Worm (Caenorhabditis elegans) whole organism, mixed stage, embryonic: ENCODE measurements around the gene algn-13.

Source experiments
- nhr-12 ChIP-seq: fragments of 150-350 bp; optimal IDR thresholded peaks from 2 replicates; lab custom pipeline; 2014; ENCODE audit warnings: missing biosample characterization, missing genetic modification characterization
- nhr-76 ChIP-seq: sonication (generic microtip); optimal IDR thresholded peaks from 2 replicates; lab custom pipeline; 2017; ENCODE audit warnings: missing biosample characterization, missing genetic modification characterization
- pha-4 ChIP-seq: fragments of 150-350 bp; optimal IDR thresholded peaks from 2 replicates; lab custom pipeline; 2018; ENCODE audit warnings: missing biosample characterization, missing genetic modification reagents, missing genetic modification characterization
- sem-2 ChIP-seq: fragments of 200-800 bp; sonication (Bioruptor generic); optimal IDR thresholded peaks from 2 replicates; lab custom pipeline; 2018; ENCODE audit warnings: mild to moderate bottlenecking, missing genetic modification characterization, missing compliant biosample characterization
- sptf-1 ChIP-seq: sonication (generic microtip); optimal IDR thresholded peaks from 2 replicates; lab custom pipeline; 2017; ENCODE audit warnings: mild to moderate bottlenecking, missing genetic modification characterization, moderate library complexity, missing compliant biosample characterization
- unc-39 ChIP-seq: fragments of 150-350 bp; optimal IDR thresholded peaks from 2 replicates; lab custom pipeline; 2014; ENCODE audit warnings: missing biosample characterization, missing genetic modification characterization
- unc-62 ChIP-seq: fragments of 150-350 bp; optimal IDR thresholded peaks from 2 replicates; lab custom pipeline; 2014; ENCODE audit warnings: missing biosample characterization, missing genetic modification reagents, missing genetic modification characterization

DNA sequence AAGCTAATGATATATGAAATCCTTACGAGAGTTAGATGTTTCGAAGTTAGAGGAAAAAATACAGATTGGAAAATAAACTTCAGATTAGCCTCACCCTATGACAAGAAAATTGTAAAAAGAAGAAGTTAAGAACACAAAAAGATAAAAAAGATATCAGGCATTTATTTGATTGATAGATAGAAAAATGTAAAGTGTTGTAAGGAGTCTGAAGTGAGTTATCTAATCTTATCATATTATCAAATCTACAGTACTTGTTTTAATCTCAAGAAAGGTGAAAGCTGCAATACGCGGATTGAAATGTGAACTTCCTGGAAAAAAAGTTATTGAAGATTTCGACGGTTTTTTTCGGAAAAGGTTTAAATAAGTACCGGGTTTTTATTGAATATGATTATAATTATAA lies 26.4 kb downstream of the algn-13 start:
- TF ChIP-seq nhr-12 (tag; lab: Kevin White, UChicago) = no peak
- no peak for TF ChIP-seq sptf-1 (tag; lab: Kevin White, UChicago)
- no peak for TF ChIP-seq unc-62
- no peak for TF ChIP-seq sem-2
- TF ChIP-seq nhr-76 = no peak
- TF ChIP-seq pha-4 (tag; lab: Kevin White, UChicago) = no peak
- TF ChIP-seq unc-39 (tag; lab: Kevin White, UChicago) = no peak
